Fruit fly (Drosophila melanogaster) whole organism, wandering third instar larva: ENCODE results near the gene Sym.

Experiments
- Abd-B ChIP-seq: fragments of >200 bp; optimal IDR thresholded peaks from 2 replicates; lab custom pipeline; 2017; ENCODE audit warnings: missing biosample characterization, missing genetic modification characterization
- CG32264 ChIP-seq: fragments of 200-800 bp; sonication (Bioruptor generic); optimal IDR thresholded peaks from 2 replicates; lab custom pipeline; 2016; ENCODE audit warnings: missing biosample characterization, missing genetic modification characterization
- CG9705 ChIP-seq: fragments of 200-800 bp; sonication (Bioruptor generic); optimal IDR thresholded peaks from 2 replicates; lab custom pipeline; 2018; ENCODE audit warnings: missing biosample characterization, mild to moderate bottlenecking, missing genetic modification characterization
- CrebA ChIP-seq: fragments of 200-800 bp; sonication (Bioruptor generic); optimal IDR thresholded peaks from 2 replicates; lab custom pipeline; 2016; ENCODE audit warnings: missing biosample characterization, mild to moderate bottlenecking, missing genetic modification characterization, borderline replicate concordance
- Dfd ChIP-seq: fragments of >200 bp; optimal IDR thresholded peaks from 2 replicates; lab custom pipeline; 2017; ENCODE audit warnings: missing biosample characterization, missing genetic modification characterization
- Dif ChIP-seq: fragments of 200-275, 200-300 bp; sonication (Bioruptor generic); optimal IDR thresholded peaks from 2 replicates; lab custom pipeline; 2018; ENCODE audit warnings: missing biosample characterization, missing genetic modification characterization; ENCODE audit not compliant: partially characterized antibody
- GATAd ChIP-seq: sonication (Bioruptor generic); optimal IDR thresholded peaks from 2 replicates; lab custom pipeline; 2016; ENCODE audit warnings: missing biosample characterization, missing genetic modification characterization
- HLH106 ChIP-seq: fragments of 200-800 bp; optimal IDR thresholded peaks from 3 replicates; lab custom pipeline; 2019; ENCODE audit warnings: missing biosample characterization, mild to moderate bottlenecking, missing genetic modification characterization, moderate library complexity
- Hnf4 ChIP-seq: fragments of 200-800 bp; sonication (Bioruptor generic); optimal IDR thresholded peaks from 2 replicates; lab custom pipeline; 2016; ENCODE audit warnings: missing biosample characterization, mild to moderate bottlenecking, missing genetic modification characterization
- Hr78 ChIP-seq: fragments of >200 bp; optimal IDR thresholded peaks from 2 replicates; lab custom pipeline; 2017; ENCODE audit warnings: missing biosample characterization, missing genetic modification characterization
- Hr83 ChIP-seq: fragments of 200-300 bp; sonication (Bioruptor generic); optimal IDR thresholded peaks from 2 replicates; lab custom pipeline; 2016; ENCODE audit warnings: missing biosample characterization, mild to moderate bottlenecking, missing genetic modification characterization, moderate library complexity; ENCODE audit not compliant: poor library complexity, severe bottlenecking
- Jra ChIP-seq: sonication (Bioruptor generic); optimal IDR thresholded peaks from 2 replicates; lab custom pipeline; 2016; ENCODE audit warnings: missing biosample characterization, missing genetic modification characterization
- Mio ChIP-seq: sonication (Bioruptor generic); optimal IDR thresholded peaks from 2 replicates; lab custom pipeline; 2016; ENCODE audit warnings: missing biosample characterization, missing genetic modification characterization
- Myc ChIP-seq: fragments of >200 bp; optimal IDR thresholded peaks from 2 replicates; lab custom pipeline; 2017
- N ChIP-seq: fragments of >200 bp; optimal IDR thresholded peaks from 2 replicates; lab custom pipeline; 2018; ENCODE audit warnings: missing biosample characterization, missing external identifiers, missing genetic modification characterization
- OdsH ChIP-seq: fragments of 200-800 bp; sonication (Bioruptor generic); optimal IDR thresholded peaks from 2 replicates; lab custom pipeline; 2016; ENCODE audit warnings: missing biosample characterization, mild to moderate bottlenecking, missing genetic modification characterization
- Rel ChIP-seq, 2 experiments: fragments of 200-800 bp; sonication (Bioruptor generic) in 1 of 2; optimal IDR thresholded peaks; 2 replicates in 1 of 2; 3 replicates in 1 of 2; lab custom pipeline; 2016 to 2019; ENCODE audit warnings: mild to moderate bottlenecking in 2 of 2, missing biosample characterization in 2 of 2, missing genetic modification characterization in 2 of 2, moderate library complexity in 1 of 2
- Sp1 ChIP-seq: fragments of 200-800 bp; sonication (Bioruptor generic); optimal IDR thresholded peaks from 3 replicates; lab custom pipeline; 2019; ENCODE audit warnings: missing biosample characterization, mild to moderate bottlenecking, missing genetic modification characterization, moderate library complexity
- Vsx2 ChIP-seq: fragments of 200-300, 225-300 bp; sonication (Bioruptor generic); optimal IDR thresholded peaks from 2 replicates; lab custom pipeline; 2018; ENCODE audit warnings: missing biosample characterization, missing genetic modification characterization; ENCODE audit not compliant: partially characterized antibody
- br ChIP-seq: fragments of 200-800 bp; sonication (Bioruptor generic); optimal IDR thresholded peaks from 2 replicates; lab custom pipeline; 2016; ENCODE audit warnings: missing biosample characterization, missing genetic modification characterization
- brk ChIP-seq: fragments of 200-800 bp; sonication (Bioruptor generic); optimal IDR thresholded peaks from 2 replicates; lab custom pipeline; 2016; ENCODE audit warnings: missing biosample characterization, mild to moderate bottlenecking, missing genetic modification characterization
- dl ChIP-seq, 2 experiments: fragments of 175-275, 200-275 bp in 1 of 2; fragments of 200-275 bp in 1 of 2; sonication (Bioruptor generic); optimal IDR thresholded peaks; lab custom pipeline; 2018; ENCODE audit warnings: mild to moderate bottlenecking in 2 of 2, missing biosample characterization in 2 of 2, missing genetic modification characterization in 2 of 2, moderate library complexity in 2 of 2; ENCODE audit not compliant: partially characterized antibody in 2 of 2, insufficient read depth in 1 of 2
- dmrt93B ChIP-seq: fragments of 200-800 bp; sonication (Bioruptor generic); optimal IDR thresholded peaks from 2 replicates; lab custom pipeline; 2018; ENCODE audit warnings: missing biosample characterization, mild to moderate bottlenecking, missing genetic modification characterization
- dsf ChIP-seq: sonication (Bioruptor generic); optimal IDR thresholded peaks from 2 replicates; lab custom pipeline; 2016; ENCODE audit warnings: missing biosample characterization, missing genetic modification characterization, borderline replicate concordance
- ey ChIP-seq: fragments of 200-800 bp; sonication (Bioruptor generic); optimal IDR thresholded peaks from 2 replicates; lab custom pipeline; 2016; ENCODE audit warnings: missing biosample characterization, missing genetic modification characterization
- foxo ChIP-seq, 2 experiments: fragments of 200-800 bp; sonication (Bioruptor generic); optimal IDR thresholded peaks; 2 replicates in 1 of 2; 3 replicates in 1 of 2; lab custom pipeline; 2016 to 2017; ENCODE audit warnings: missing biosample characterization in 2 of 2, missing genetic modification characterization in 2 of 2
- fru ChIP-seq: fragments of 200-800 bp; sonication (Bioruptor generic); optimal IDR thresholded peaks from 3 replicates; lab custom pipeline; 2016; ENCODE audit warnings: missing biosample characterization, mild to moderate bottlenecking, missing genetic modification characterization
- h ChIP-seq: fragments of 200-800 bp; sonication (Bioruptor generic); optimal IDR thresholded peaks from 3 replicates; lab custom pipeline; 2016; ENCODE audit warnings: missing biosample characterization, mild to moderate bottlenecking, missing genetic modification characterization
- jim ChIP-seq: fragments of 175-275, 200-325 bp; sonication (Bioruptor generic); optimal IDR thresholded peaks from 2 replicates; lab custom pipeline; 2016; ENCODE audit warnings: missing biosample characterization, mild to moderate bottlenecking, missing genetic modification characterization
- lola ChIP-seq: fragments of >200 bp; optimal IDR thresholded peaks from 2 replicates; lab custom pipeline; 2017; ENCODE audit warnings: missing biosample characterization, missing genetic modification characterization
- pan ChIP-seq: fragments of >200 bp; optimal IDR thresholded peaks from 2 replicates; lab custom pipeline; 2017
- psq ChIP-seq: fragments of 200-800 bp; sonication (Bioruptor generic); optimal IDR thresholded peaks from 3 replicates; lab custom pipeline; 2017; ENCODE audit warnings: missing biosample characterization, mild to moderate bottlenecking, missing genetic modification characterization, moderate library complexity
- rgr ChIP-seq: fragments of 200-800 bp; sonication (Bioruptor generic); optimal IDR thresholded peaks from 3 replicates; lab custom pipeline; 2016; ENCODE audit warnings: missing biosample characterization, mild to moderate bottlenecking, missing genetic modification characterization
- sage ChIP-seq: fragments of 200-800 bp; sonication (Bioruptor generic); optimal IDR thresholded peaks from 2 replicates; lab custom pipeline; 2016; ENCODE audit warnings: missing biosample characterization, mild to moderate bottlenecking, missing genetic modification characterization
- sv ChIP-seq: fragments of 200-800 bp; sonication (Bioruptor generic); optimal IDR thresholded peaks from 3 replicates; lab custom pipeline; 2016; ENCODE audit warnings: missing biosample characterization, missing genetic modification characterization
- tai ChIP-seq: sonication (Bioruptor generic); optimal IDR thresholded peaks from 2 replicates; lab custom pipeline; 2016; ENCODE audit warnings: missing biosample characterization, missing genetic modification characterization
- usp ChIP-seq: fragments of >200 bp; optimal IDR thresholded peaks from 2 replicates; lab custom pipeline; 2017; ENCODE audit warnings: missing biosample characterization, missing genetic modification characterization
- woc ChIP-seq: sonication (Bioruptor generic); optimal IDR thresholded peaks from 2 replicates; lab custom pipeline; 2016; ENCODE audit warnings: missing biosample characterization, mild to moderate bottlenecking, missing genetic modification characterization

Gene Sym

DNA sequence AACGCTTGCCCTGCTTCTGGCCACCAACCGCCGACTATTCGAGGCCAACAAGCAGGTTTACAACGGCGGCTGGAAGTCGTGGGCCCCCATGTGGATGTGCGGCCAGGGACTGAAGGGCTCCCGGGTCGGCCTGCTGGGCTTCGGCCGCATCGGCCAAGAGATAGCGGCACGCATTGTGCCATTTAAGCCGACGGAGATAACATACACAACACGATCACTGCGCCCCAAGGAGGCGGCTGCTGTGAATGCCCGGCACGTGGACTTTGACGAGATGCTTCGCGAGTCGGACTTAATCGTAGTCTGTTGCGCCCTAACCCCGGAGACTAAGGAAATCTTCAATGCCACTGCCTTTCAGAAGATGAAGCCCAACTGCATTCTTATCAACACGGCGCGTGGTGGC, 5.0 kb downstream of the Sym start:
- TF ChIP-seq foxo (GFP tag; optimal IDR thresholded peaks at IDR 0.05; lab: Kevin White, UChicago), result no peak
- TF ChIP-seq sage (GFP tag; lab: Kevin White, UChicago), result no peak
- TF ChIP-seq Hnf4 (GFP tag; lab: Kevin White, UChicago), result no peak
- TF ChIP-seq N, result no peak
- no peak for TF ChIP-seq br (GFP tag; lab: Kevin White, UChicago)
- no peak for TF ChIP-seq rgr (GFP tag; lab: Kevin White, UChicago)

DNA sequence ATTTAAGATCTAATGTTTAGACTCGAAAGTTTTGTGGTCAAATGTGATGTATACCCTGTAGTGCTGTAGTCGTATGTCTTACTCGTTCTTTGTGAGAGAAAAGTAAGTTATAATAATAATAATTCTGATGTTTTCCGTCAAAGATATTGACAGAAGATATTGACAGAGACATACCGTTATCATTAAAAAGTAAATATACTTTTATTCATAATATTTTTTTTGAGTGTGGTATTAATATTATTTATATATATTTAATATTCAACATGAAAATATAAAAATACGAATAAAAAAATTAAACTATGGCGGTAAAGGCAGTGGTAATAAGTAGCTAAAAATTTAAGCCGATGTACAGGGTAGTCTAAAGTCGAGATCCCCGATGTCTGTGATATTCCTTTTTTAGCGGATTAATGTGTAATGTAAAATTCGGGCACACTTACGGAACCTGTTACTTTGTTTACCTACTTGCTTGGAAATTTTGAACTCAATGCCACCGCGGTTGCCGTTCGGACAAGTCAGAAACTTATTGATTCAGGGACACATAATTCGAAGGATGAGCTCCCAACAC, 5.9 kb downstream of the Sym start, which contains the start of the genes CG2100 and CG1236:
CG2100 (minus strand) TSS at position 51 of the 565 bp plus-strand sequence.
CG1236 (plus strand) TSS at position 444 of the 565 bp plus-strand sequence.
- TF ChIP-seq dl (GFP tag; optimal IDR thresholded peaks at IDR 0.05; lab: Kevin White, UChicago; ENCODE audit: insufficient read depth in 1 of 2, partially characterized antibody in 2 of 2), result no peak
- TF ChIP-seq h (GFP tag; lab: Kevin White, UChicago), result peak; percentile 79
- TF ChIP-seq fru (GFP tag; lab: Kevin White, UChicago), result no peak
- peak; percentile 70 for TF ChIP-seq woc (GFP tag; lab: Kevin White, UChicago)
- TF ChIP-seq Hr83 (GFP tag; lab: Kevin White, UChicago), result peak; percentile 26
- TF ChIP-seq CrebA (GFP tag; lab: Kevin White, UChicago), result no peak
- no peak for TF ChIP-seq sage (GFP tag; lab: Kevin White, UChicago)
- peak; percentile 79 for TF ChIP-seq psq (GFP tag; lab: Kevin White, UChicago)
- no peak for TF ChIP-seq Hr78 (GFP tag; lab: Kevin White, UChicago)
- no peak for TF ChIP-seq Hnf4 (GFP tag; lab: Kevin White, UChicago)
- no peak for TF ChIP-seq N
- peak in 1 of 2 experiments; percentile 86 for TF ChIP-seq foxo (GFP tag; optimal IDR thresholded peaks at IDR 0.05; lab: Kevin White, UChicago)
- TF ChIP-seq tai (GFP tag; lab: Kevin White, UChicago), result no peak
- TF ChIP-seq ey (GFP tag; lab: Kevin White, UChicago), result peak; percentile 33
- peak; percentile 75 for TF ChIP-seq OdsH (GFP tag; lab: Kevin White, UChicago)
- TF ChIP-seq br (GFP tag; lab: Kevin White, UChicago), result peak; percentile 14
- peak; percentile 75 for TF ChIP-seq rgr (GFP tag; lab: Kevin White, UChicago)
- peak; percentile 31 for TF ChIP-seq Jra (GFP tag; lab: Kevin White, UChicago)
- peak; percentile 45 for TF ChIP-seq CG9705 (GFP tag; lab: Kevin White, UChicago)
- no peak for TF ChIP-seq Dfd (GFP tag; lab: Kevin White, UChicago)
- TF ChIP-seq dmrt93B (GFP tag; lab: Kevin White, UChicago), result peak; percentile 72
- TF ChIP-seq pan (lab: Kevin White, UChicago), result no peak
- no peak for TF ChIP-seq Rel (GFP tag; optimal IDR thresholded peaks at IDR 0.05; lab: Kevin White, UChicago)
- peak; percentile 20 for TF ChIP-seq Rel (tag; optimal IDR thresholded peaks at IDR 0.05; lab: Kevin White, UChicago)
- TF ChIP-seq Myc, result no peak
- TF ChIP-seq HLH106 (tag; lab: Kevin White, UChicago), result peak; percentile 85
- TF ChIP-seq sv (GFP tag; lab: Kevin White, UChicago), result peak; percentile 58
- TF ChIP-seq dsf (GFP tag; lab: Kevin White, UChicago), result no peak
- no peak for TF ChIP-seq jim (GFP tag; lab: Kevin White, UChicago)
- TF ChIP-seq usp (GFP tag; lab: Kevin White, UChicago), result no peak
- TF ChIP-seq Dif, result no peak
- TF ChIP-seq brk, result no peak
- TF ChIP-seq CG32264 (GFP tag; lab: Kevin White, UChicago), result no peak
- peak; percentile 86 for TF ChIP-seq Sp1
- TF ChIP-seq Vsx2 (GFP tag; lab: Kevin White, UChicago), result no peak
- no peak for TF ChIP-seq GATAd (GFP tag; lab: Kevin White, UChicago)
- TF ChIP-seq Mio (GFP tag; lab: Kevin White, UChicago), result no peak
- no peak for TF ChIP-seq lola (GFP tag; lab: Kevin White, UChicago)
- TF ChIP-seq Abd-B (GFP tag; lab: Kevin White, UChicago), result no peak
